Fruit fly (Drosophila melanogaster): ENCODE measurements around the gene Glt.

DNA sequence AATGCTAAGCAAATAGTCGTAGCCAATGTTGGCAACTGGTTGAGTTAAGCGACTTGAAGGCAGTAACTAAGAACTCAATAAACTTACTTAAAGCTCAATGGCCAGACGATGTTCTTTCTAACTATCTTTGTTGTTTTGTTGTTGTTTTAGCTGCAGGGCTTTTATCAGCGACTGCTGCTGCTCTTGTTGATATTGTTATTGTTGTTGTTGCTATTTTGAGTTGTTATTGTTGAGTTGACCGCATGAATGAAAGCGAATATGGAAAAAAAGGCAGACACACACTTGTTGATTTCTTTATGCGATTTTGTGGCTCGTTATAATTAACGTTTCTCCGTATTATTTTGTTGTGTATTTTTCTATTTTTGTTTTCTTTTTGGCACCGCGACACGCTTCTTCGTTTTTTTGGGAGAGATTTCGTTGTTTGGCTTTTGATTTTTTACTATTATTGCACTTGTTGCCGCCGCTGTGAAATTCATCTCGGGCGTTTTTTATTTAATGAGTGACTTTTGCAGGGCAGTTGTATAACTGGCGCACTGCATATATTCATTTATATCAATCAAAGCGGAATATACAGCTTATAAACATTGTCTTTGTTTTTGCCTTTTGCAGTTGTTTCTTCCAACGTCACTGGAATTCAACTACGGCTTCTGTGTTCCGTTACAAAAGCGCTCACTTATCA is 36.0 kb downstream of the Glt start:
- TF ChIP-seq acj6 (GFP tag; optimal IDR thresholded peaks at IDR 0.05) (no peak), CG16779 (tag; optimal IDR thresholded peaks at IDR 0.05) (no peak), cyc (GFP tag; optimal IDR thresholded peaks at IDR 0.05) (no peak), Gug (GFP tag; IDR thresholded peaks at IDR 0.05) (no peak)

Data from whole organism, prepupa.